Fruit fly (Drosophila melanogaster): ENCODE data around the gene scrt.

Gene scrt

DNA sequence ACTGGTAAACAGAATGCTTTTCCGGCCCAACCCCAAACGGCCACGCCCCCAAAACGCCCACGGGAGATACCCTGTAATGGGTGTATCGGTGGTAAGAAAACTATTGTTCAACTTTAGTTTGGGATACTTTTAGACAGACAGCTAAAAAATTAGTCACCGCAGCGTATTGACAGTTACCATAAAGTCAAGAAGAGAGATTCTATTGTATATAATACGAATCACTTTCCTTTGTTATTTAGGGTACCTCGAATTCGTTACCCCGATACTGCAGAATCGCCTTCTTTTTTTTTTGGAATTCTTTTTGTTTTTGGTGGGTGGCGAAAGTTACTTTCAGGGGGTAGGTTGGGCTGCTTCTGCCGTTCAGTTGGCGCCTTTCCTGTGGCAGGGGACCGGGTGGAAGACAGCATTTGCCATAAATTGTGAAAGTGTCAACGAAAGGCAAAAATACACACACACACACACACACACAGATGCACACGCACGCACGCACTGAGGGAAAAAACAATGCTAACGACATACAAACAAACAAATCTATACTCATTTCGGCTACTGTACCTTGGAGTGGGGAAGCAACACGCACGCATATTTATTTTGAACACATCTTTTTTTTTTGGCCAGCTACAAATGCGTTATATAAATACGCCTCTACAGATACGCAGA, 13.2 kb upstream of the scrt start:
- TF ChIP-seq CG17801 (GFP tag; optimal IDR thresholded peaks at IDR 0.05; ENCODE audit: partially characterized antibody), result no peak

DNA sequence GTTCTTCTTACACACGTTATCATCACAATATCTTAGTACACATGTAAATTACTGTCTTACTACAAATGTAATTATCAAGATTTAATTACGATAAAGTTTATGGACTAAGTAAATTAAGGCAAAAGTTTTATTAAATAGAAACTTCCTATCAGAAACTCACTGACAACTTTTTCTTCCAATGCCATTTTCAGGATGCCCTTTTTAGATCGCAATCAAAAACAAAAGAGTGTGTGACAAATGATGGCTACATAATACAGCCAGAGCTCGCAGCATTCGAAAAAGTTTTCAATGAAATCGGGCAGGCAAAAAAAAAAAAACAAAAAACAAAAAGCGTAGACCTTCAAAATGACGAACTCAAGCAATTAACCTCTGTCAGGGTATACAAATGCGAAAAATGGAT, 11.1 kb upstream of the scrt start, which contains the start of gene CG43915:
Gene CG43915 (plus strand): TSS at position 301 of the 400 bp plus-strand sequence.
- no peak for TF ChIP-seq CG17801 (GFP tag; optimal IDR thresholded peaks at IDR 0.05; ENCODE audit: partially characterized antibody)

DNA sequence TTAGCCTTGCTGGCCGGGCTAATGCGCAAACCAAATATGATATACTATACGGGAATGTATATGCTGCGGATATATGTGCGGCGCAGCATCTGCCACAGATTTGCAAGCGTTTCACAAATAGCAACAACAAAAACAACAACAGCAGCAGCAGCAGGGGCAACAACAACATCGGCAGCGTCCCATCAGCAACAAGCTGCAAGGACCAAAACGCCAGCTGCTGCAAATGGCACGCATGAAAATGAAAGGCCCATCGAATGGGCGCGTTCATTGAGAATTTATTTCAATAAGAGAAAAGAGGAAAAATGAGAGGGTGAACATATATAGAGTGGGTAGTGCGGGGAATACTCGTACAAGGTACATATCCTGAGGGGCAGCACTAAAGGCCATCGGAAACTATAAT, 7.3 kb upstream of the scrt start:
- no peak for TF ChIP-seq CG17801 (GFP tag; optimal IDR thresholded peaks at IDR 0.05; ENCODE audit: partially characterized antibody)

DNA sequence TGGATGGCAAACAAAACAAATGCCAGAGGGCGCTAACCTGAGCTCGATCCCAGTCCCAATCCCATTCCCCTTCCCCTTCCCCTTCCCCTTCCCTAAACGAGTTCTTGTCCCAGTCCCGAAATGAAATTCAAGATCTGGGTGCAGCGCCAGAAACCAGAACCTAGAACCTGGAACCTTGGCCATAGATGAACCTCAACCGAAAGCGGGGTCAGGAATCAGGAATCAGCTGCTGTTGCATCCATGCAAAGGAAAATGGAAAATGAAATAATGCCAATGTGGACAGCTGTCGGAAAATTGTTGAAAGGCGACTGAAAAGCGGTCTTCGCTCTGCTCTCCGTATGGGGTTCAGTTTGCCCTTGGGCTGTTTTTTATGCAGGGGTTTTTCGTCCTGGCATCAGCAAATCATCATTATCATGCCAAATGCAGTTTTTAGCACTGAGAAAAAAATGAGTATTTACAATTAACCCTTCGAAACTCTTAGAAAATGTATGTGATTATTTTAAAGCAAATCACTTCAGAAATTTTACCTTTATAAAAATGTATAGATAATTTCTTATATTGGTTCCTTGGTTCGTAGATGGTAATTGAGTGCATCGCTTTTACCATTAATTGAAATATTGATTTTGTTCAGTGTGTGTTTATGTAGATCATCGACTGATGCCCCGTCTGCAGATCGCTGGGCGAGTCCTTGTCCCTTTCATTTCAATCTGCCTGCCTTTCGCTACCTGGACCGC, 5.9 kb upstream of the scrt start:
- no peak for TF ChIP-seq CG17801 (GFP tag; optimal IDR thresholded peaks at IDR 0.05; ENCODE audit: partially characterized antibody)

DNA sequence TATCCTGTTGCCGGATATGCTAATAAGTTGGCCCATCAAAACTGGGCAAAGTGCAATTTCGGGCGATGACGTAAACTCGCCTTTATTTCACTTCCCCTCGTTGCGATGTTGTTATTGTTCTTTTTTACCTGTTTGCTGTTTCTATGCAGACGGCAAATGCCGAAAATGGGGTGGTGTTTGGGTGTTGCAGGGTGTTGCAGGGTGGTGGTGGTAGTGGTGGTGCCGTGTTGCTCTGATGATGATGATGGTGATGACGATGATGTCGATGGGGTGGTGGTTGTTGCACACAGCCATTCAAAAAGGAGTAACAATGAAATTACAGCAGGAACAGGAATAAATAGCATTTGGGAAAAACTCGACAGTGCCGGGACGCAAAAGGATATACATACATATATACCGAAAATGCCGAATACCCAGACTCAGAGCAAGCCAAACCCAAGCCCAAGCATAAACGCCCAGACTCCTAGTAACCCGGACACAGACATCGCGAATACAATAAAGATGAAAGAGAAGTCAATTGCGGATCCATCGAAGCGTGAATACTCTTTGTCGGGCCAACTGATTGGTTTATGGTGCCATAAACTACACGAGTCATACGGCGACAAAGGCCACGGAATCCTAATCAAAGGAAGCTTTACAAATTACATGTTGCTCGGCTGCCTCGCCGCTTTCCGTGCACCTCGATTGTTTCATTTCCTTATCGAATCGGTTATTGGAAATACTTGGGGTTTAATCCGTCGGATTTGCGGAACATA, 4.8 kb upstream of the scrt start:
- no peak for TF ChIP-seq CG17801 (GFP tag; optimal IDR thresholded peaks at IDR 0.05; ENCODE audit: partially characterized antibody)

- no peak for TF ChIP-seq CG17801 (GFP tag; optimal IDR thresholded peaks at IDR 0.05; ENCODE audit: partially characterized antibody)
Observed at dm6 chr3L:3980027-3980426, 3.7 kb upstream of the scrt start.

DNA sequence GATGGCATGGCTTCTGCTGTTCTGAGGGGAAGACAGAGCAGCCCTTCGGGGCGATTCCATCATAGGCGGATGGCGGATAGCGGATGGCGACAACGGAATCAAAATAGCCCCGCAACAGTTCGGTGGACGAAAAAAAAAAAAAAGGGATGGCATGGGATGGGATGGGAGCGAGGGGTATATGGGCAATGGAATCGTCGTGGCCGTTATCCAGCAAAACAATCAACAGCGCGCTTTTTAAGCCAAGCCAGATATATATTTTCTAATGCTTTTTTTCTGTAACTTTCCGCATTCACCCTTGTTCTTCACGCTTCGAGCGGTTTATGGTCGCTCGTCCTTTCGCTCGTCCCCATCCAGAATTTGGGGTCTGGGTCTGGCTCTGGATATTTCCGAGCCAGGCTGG, 11.9 kb downstream of the scrt start:
- TF ChIP-seq CG17801 (GFP tag; optimal IDR thresholded peaks at IDR 0.05; ENCODE audit: partially characterized antibody), result no peak

dm6 chr3L:4000711-4001110, 17.0 kb downstream of the scrt start:
- no peak for TF ChIP-seq CG17801 (GFP tag; optimal IDR thresholded peaks at IDR 0.05; ENCODE audit: partially characterized antibody)

DNA sequence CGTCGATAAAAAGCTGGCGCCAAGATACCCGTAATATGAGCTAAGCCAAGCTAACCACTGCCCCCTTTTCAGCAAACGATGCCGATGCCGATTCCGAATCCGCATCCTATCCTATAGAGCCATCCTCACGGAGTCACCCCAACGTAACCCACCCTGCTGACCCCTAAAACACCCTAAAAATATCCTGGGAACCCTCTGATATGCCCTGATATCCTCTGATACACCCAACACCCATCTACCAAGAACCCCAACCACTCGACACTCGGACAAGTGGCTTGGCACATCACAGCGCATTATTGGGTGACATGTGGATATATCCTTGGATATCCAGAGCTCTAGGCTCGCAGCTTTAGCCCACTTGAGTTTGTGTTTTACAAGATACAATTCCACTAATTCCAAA, 17.8 kb downstream of the scrt start:
- no peak for TF ChIP-seq CG17801 (GFP tag; optimal IDR thresholded peaks at IDR 0.05; ENCODE audit: partially characterized antibody)

dm6 chr3L:4003316-4003715, 19.6 kb downstream of the scrt start, which contains the start of gene CG14985:
Gene CG14985, plus strand, starts transcription at chr3L:4003474.
- TF ChIP-seq CG17801 (GFP tag; optimal IDR thresholded peaks at IDR 0.05; ENCODE audit: partially characterized antibody), result no peak

dm6 chr3L:4007256-4007655, 23.6 kb downstream of the scrt start:
- no peak for TF ChIP-seq CG17801 (GFP tag; optimal IDR thresholded peaks at IDR 0.05; ENCODE audit: partially characterized antibody)

- TF ChIP-seq CG17801 (GFP tag; optimal IDR thresholded peaks at IDR 0.05; ENCODE audit: partially characterized antibody), result no peak
Observed at dm6 chr3L:4010122-4010521, 26.4 kb downstream of the scrt start.

dm6 chr3L:4014349-4014748, 30.7 kb downstream of the scrt start:
- no peak for TF ChIP-seq CG17801 (GFP tag; optimal IDR thresholded peaks at IDR 0.05; ENCODE audit: partially characterized antibody)

DNA sequence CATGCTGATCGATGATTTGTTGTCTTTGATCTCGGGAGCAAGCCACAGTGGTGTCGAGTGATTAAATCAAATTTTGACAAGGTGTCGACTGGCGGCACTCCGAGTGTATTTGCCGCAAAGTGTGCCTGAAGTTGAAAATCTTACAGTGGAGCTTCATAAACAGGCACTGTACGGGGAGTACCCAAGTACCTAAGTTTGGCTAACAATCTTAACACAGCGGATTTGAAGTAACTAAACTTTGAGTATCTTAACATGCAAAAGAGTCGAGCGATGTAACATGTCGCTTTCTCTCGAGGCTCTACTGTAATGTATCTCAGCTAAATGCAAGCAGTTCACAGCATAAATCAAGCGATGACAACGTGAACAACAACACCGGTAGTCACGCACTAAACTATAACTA, 33.1 kb downstream of the scrt start:
- no peak for TF ChIP-seq CG17801 (GFP tag; optimal IDR thresholded peaks at IDR 0.05; ENCODE audit: partially characterized antibody)

dm6 chr3L:4018228-4018928, 34.7 kb downstream of the scrt start, which contains the start of gene FoxL1:
Gene FoxL1, plus strand, starts transcription at chr3L:4018878.
- no peak for TF ChIP-seq CG17801 (GFP tag; optimal IDR thresholded peaks at IDR 0.05; ENCODE audit: partially characterized antibody)
